Fruit fly (Drosophila melanogaster) whole organism, wandering third instar larva: ENCODE measurements around the gene CG32112.

Experiments
- Dfd ChIP-seq: fragments of >200 bp; optimal IDR thresholded peaks from 2 replicates; lab custom pipeline; 2017; ENCODE audit warnings: missing biosample characterization, missing genetic modification characterization
- HLH106 ChIP-seq: fragments of 200-800 bp; optimal IDR thresholded peaks from 3 replicates; lab custom pipeline; 2019; ENCODE audit warnings: missing biosample characterization, mild to moderate bottlenecking, missing genetic modification characterization, moderate library complexity
- Hr78 ChIP-seq: fragments of >200 bp; optimal IDR thresholded peaks from 2 replicates; lab custom pipeline; 2017; ENCODE audit warnings: missing biosample characterization, missing genetic modification characterization
- N ChIP-seq: fragments of >200 bp; optimal IDR thresholded peaks from 2 replicates; lab custom pipeline; 2018; ENCODE audit warnings: missing biosample characterization, missing external identifiers, missing genetic modification characterization
- fru ChIP-seq: fragments of 200-800 bp; sonication (Bioruptor generic); optimal IDR thresholded peaks from 3 replicates; lab custom pipeline; 2016; ENCODE audit warnings: missing biosample characterization, mild to moderate bottlenecking, missing genetic modification characterization
- lola ChIP-seq: fragments of >200 bp; optimal IDR thresholded peaks from 2 replicates; lab custom pipeline; 2017; ENCODE audit warnings: missing biosample characterization, missing genetic modification characterization
- rgr ChIP-seq: fragments of 200-800 bp; sonication (Bioruptor generic); optimal IDR thresholded peaks from 3 replicates; lab custom pipeline; 2016; ENCODE audit warnings: missing biosample characterization, mild to moderate bottlenecking, missing genetic modification characterization

DNA sequence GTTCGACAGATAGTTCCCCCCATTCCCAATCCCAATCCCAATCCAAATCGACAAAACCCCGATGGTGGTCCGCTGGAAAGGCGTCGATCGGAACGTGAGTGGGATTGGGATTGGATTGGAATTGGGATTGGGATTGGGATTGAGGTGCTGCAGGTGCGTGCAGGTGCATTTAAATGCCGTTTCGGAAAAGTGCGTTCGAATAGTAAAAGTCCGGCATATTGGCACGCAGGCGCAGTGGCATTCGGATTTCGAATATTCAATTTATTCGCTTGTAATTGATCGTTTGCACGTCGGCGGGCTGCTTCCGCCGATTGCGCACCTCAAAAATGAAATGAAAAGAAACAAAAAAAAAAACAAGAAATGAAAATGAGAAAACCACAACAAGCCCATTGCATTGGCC lies 36.1 kb upstream of the CG32112 start:
- TF ChIP-seq HLH106 (no peak), Dfd (GFP tag; lab: Kevin White, UChicago) (no peak), fru (no peak), lola (no peak), rgr (no peak), N (no peak), Hr78 (no peak)
